Worm (Caenorhabditis elegans): ENCODE results near the gene ZK742.3.

The ZK742.3 gene

DNA sequence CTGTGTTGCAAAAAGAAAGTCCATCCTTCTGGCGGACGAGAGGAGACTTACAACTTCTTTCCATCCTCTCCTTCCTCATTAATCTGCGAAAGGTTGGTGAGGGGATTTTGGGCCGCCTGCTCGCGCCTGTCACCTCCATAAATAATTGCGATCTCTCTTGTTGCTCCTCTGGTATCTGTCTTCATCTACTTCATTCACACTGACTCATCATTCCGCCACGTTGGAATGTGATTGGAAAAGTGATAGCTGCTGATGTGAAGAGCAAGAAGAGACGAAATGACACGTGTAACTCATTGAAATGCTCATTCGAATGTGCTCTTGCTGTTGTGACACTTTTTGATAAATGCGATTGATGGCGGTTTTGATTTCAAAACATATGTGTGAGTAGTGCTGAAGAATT, 12.9 kb upstream of the ZK742.3 start (continued):
- TF ChIP-seq zip-4 (GFP tag; optimal IDR thresholded peaks at IDR 0.05) (no peak), efl-1 (optimal IDR thresholded peaks at IDR 0.05) (no peak), efl-1 (GFP tag; optimal IDR thresholded peaks at IDR 0.05 in 1 of 2) (no peak), lin-39 (tag; optimal IDR thresholded peaks at IDR 0.05) (peak; percentile 23), nhr-84 (tag; optimal IDR thresholded peaks at IDR 0.05) (no peak), xbp-1 (tag; optimal IDR thresholded peaks at IDR 0.05) (peak; percentile 29), grh-1 (GFP tag; IDR thresholded peaks at IDR 0.05) (no peak), lin-35 (GFP tag; optimal IDR thresholded peaks at IDR 0.05) (no peak)

DNA sequence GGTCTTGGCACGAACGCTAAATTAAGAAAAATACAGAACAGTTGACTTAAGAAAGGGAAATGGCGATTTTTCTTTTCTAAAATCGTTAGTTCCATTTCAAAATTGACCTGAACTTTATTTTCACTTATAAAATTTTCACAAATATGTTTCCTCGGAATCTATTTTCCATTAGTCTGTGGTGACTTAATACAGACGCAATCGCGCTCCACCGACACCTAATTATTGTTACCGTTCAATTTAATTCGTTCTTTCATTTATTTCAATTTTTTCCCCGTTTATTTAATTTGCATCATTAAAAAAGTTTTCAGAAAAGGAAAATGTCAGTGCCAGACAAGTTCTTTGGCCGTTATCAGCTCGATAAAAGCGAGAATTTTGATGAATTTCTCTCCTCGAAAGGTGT, 10.6 kb upstream of the ZK742.3 start, which contains the start of gene lbp-4:
Gene lbp-4, plus strand, starts transcription at position 309 of the 400 bp plus-strand sequence.
- no peak for TF ChIP-seq nhr-11 (tag; optimal IDR thresholded peaks at IDR 0.05)
- TF ChIP-seq unc-130 (tag; optimal IDR thresholded peaks at IDR 0.05), result peak; percentile 63
- no peak for TF ChIP-seq elt-2 (tag; optimal IDR thresholded peaks at IDR 0.05)
- TF ChIP-seq fos-1 (tag; optimal IDR thresholded peaks at IDR 0.05), result no peak
- TF ChIP-seq ceh-90 (tag; optimal IDR thresholded peaks at IDR 0.05), result no peak
- TF ChIP-seq snu-23 (GFP tag; optimal IDR thresholded peaks at IDR 0.05), result peak; percentile 37
- TF ChIP-seq ztf-4 (tag; optimal IDR thresholded peaks at IDR 0.05), result no peak
- no peak for TF ChIP-seq nhr-76 (tag; optimal IDR thresholded peaks at IDR 0.05)
- TF ChIP-seq lin-39 (tag; optimal IDR thresholded peaks at IDR 0.05), result no peak
- no peak for TF ChIP-seq ces-1 (GFP tag; optimal IDR thresholded peaks at IDR 0.05)
- TF ChIP-seq skn-1 (tag; optimal IDR thresholded peaks at IDR 0.05), result peak; percentile 12
- peak in 2 of 3 experiments; percentile 19 to 50 for TF ChIP-seq dpl-1 (GFP tag; optimal IDR thresholded peaks at IDR 0.05)
- peak in 1 of 3 experiments; percentile 30 for TF ChIP-seq ceh-82 (tag; optimal IDR thresholded peaks at IDR 0.05)
- peak; percentile 20 for TF ChIP-seq lin-13 (GFP tag; optimal IDR thresholded peaks at IDR 0.05)
- peak; percentile 7 for TF ChIP-seq fkh-8 (tag; optimal IDR thresholded peaks at IDR 0.05)
- no peak for TF ChIP-seq nhr-28 (tag; optimal IDR thresholded peaks at IDR 0.05)
- no peak for TF ChIP-seq ama-1 (optimal IDR thresholded peaks at IDR 0.05)
- no peak for TF ChIP-seq nhr-19 (GFP tag; conservative IDR thresholded peaks at IDR 0.05)
- no peak for TF ChIP-seq hlh-4 (tag; optimal IDR thresholded peaks at IDR 0.05)
- TF ChIP-seq elt-3 (tag; optimal IDR thresholded peaks at IDR 0.05), result peak in 1 of 6 experiments; percentile 17
- peak; percentile 49 for TF ChIP-seq xbp-1 (tag; optimal IDR thresholded peaks at IDR 0.05)
- TF ChIP-seq C16A3.4 (tag; optimal IDR thresholded peaks at IDR 0.05), result peak; percentile 83
- TF ChIP-seq egl-27 (tag; optimal IDR thresholded peaks at IDR 0.05), result no peak
- no peak for TF ChIP-seq sox-4 (tag; optimal IDR thresholded peaks at IDR 0.05)
- TF ChIP-seq aha-1 (tag; optimal IDR thresholded peaks at IDR 0.05), result no peak
- no peak for TF ChIP-seq jun-1 (tag; optimal IDR thresholded peaks at IDR 0.05)
- TF ChIP-seq alr-1 (tag; optimal IDR thresholded peaks at IDR 0.05; ENCODE audit: borderline replicate concordance), result no peak
- no peak for TF ChIP-seq ceh-63 (GFP tag; optimal IDR thresholded peaks at IDR 0.05)
- TF ChIP-seq nhr-47 (tag; optimal IDR thresholded peaks at IDR 0.05), result peak; percentile 36
- no peak for TF ChIP-seq zag-1 (tag; optimal IDR thresholded peaks at IDR 0.05)
- TF ChIP-seq hpl-2 (GFP tag; optimal IDR thresholded peaks at IDR 0.05), result no peak
- no peak for TF ChIP-seq unc-62 (GFP tag; optimal IDR thresholded peaks at IDR 0.05)
- TF ChIP-seq nhr-12 (tag; optimal IDR thresholded peaks at IDR 0.05), result no peak
- no peak for TF ChIP-seq mab-9 (GFP tag; IDR thresholded peaks at IDR 0.05)
- TF ChIP-seq sup-37 (GFP tag; optimal IDR thresholded peaks at IDR 0.05), result no peak
- TF ChIP-seq zip-4 (GFP tag; optimal IDR thresholded peaks at IDR 0.05), result no peak
- no peak for TF ChIP-seq pqm-1 (tag; optimal IDR thresholded peaks at IDR 0.05)
- peak; percentile 40 for TF ChIP-seq lir-3 (tag; optimal IDR thresholded peaks at IDR 0.05; ENCODE audit: poor library complexity)
- TF ChIP-seq isw-1 (GFP tag; IDR thresholded peaks at IDR 0.05), result no peak
- no peak for TF ChIP-seq mep-1 (tag; optimal IDR thresholded peaks at IDR 0.05)
- TF ChIP-seq nhr-20 (tag; optimal IDR thresholded peaks at IDR 0.05), result peak; percentile 54
- no peak for TF ChIP-seq nhr-237 (tag; optimal IDR thresholded peaks at IDR 0.05)
- TF ChIP-seq grh-1 (GFP tag; IDR thresholded peaks at IDR 0.05), result no peak
- TF ChIP-seq fkh-4 (tag; optimal IDR thresholded peaks at IDR 0.05; ENCODE audit: borderline replicate concordance), result no peak
- TF ChIP-seq Y116A8C.19 (tag; optimal IDR thresholded peaks at IDR 0.05; ENCODE audit: borderline replicate concordance), result no peak
- peak; percentile 16 for TF ChIP-seq dsc-1 (tag; optimal IDR thresholded peaks at IDR 0.05)
- no peak for TF ChIP-seq hlh-17 (GFP tag; optimal IDR thresholded peaks at IDR 0.05; ENCODE audit: borderline replicate concordance)
- peak; percentile 44 to 78 for TF ChIP-seq lin-35 (GFP tag; optimal IDR thresholded peaks at IDR 0.05)
- TF ChIP-seq C04F5.9 (tag; optimal IDR thresholded peaks at IDR 0.05), result no peak

Measured in whole organism, L1 larva.